Worm (Caenorhabditis elegans) whole organism, midembryonic: ENCODE data around the gene faah-4.
"Not testable (repeated sequence)": the region's sequence is repeated elsewhere in the genome, so short reads cannot be mapped to it uniquely, and the experiment has no call there.

Source experiments
- T22C8.4 ChIP-seq: fragments of 200-800 bp; sonication (Bioruptor generic); IDR thresholded peaks from 2 replicates; pipeline ENCODE4 v1.3.6; 2022; ENCODE audit warnings: missing genetic modification characterization, missing compliant biosample characterization
- cog-1 ChIP-seq: sonication (generic microtip); optimal IDR thresholded peaks from 2 replicates; lab custom pipeline; 2016; ENCODE audit warnings: missing genetic modification characterization, missing compliant biosample characterization
- flt-1 ChIP-seq: fragments of 200-800 bp; sonication (Bioruptor generic); IDR thresholded peaks from 2 replicates; pipeline ENCODE4 v1.3.6; 2022; ENCODE audit warnings: missing genetic modification characterization, missing compliant biosample characterization
- klf-2 ChIP-seq: fragments of 200-800 bp; sonication (Bioruptor generic); conservative IDR thresholded peaks from 2 replicates; pipeline ENCODE4 v1.3.6; 2022; ENCODE audit warnings: missing genetic modification reagents, missing genetic modification characterization, missing compliant biosample characterization
- med-1 ChIP-seq: sonication (generic microtip); optimal IDR thresholded peaks from 2 replicates; lab custom pipeline; 2017; ENCODE audit warnings: missing genetic modification characterization, mild to moderate bottlenecking, missing compliant biosample characterization, antibody characterized with exemption, missing genetic modification reagents; ENCODE audit not compliant: insufficient read depth
- ref-1 ChIP-seq: fragments of 200-800 bp; sonication (Bioruptor generic); conservative IDR thresholded peaks from 2 replicates; pipeline ENCODE4 v1.3.6; 2022; ENCODE audit warnings: missing genetic modification reagents, missing genetic modification characterization, missing compliant biosample characterization
- tab-1 ChIP-seq: fragments of 200-800 bp; sonication (Bioruptor generic); IDR thresholded peaks from 2 replicates; pipeline ENCODE4 v1.3.6; 2022; ENCODE audit warnings: missing genetic modification characterization, missing compliant biosample characterization
- ztf-23 ChIP-seq: fragments of 200-800 bp; sonication (Bioruptor generic); IDR thresholded peaks from 2 replicates; pipeline ENCODE4 v1.3.6; 2022; ENCODE audit warnings: missing genetic modification reagents, missing genetic modification characterization, missing compliant biosample characterization
- ztf-29 ChIP-seq: fragments of 200-800 bp; sonication (Bioruptor generic); IDR thresholded peaks from 2 replicates; pipeline ENCODE4 v1.3.6; 2022; ENCODE audit warnings: missing genetic modification reagents, missing genetic modification characterization, missing compliant biosample characterization

Gene faah-4

ce11 chrIII:11898169-11898568 is 11.5 kb downstream of the faah-4 start, which contains the start of gene tsen-2:
TSS of gene tsen-2 (minus strand) at chrIII:11898269.
- TF ChIP-seq ref-1 (no peak), med-1 (GFP tag; lab: Kevin White, UChicago) (no peak), T22C8.4 (GFP tag; lab: Robert Waterston, UW) (no peak), flt-1 (GFP tag; lab: Robert Waterston, UW) (no peak), ztf-29 (no peak), cog-1 (no peak), tab-1 (GFP tag; lab: Robert Waterston, UW) (no peak), klf-2 (GFP tag; lab: Robert Waterston, UW) (no peak), ztf-23 (GFP tag; lab: Robert Waterston, UW) (no peak)

DNA sequence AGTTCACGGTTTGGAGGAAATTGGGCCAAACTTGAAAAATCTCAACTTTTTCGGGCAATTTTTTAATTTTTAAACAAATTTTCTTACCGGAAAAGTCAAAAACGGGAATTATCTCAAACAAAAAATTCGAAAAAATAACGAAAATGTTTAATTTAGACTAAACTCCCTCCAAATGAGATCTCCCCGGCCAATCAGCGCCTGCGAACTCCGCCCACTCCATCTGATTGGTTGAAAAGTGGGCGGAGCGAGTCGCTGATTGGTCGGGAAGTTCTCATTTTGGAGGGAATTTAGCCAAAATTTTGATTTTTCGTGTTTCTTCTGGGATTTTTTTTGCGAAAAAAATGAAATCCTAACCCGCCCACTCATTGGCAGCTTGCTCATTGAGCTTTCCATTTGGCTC is 13.0 kb downstream of the faah-4 start:
- TF ChIP-seq cog-1: no peak
- TF ChIP-seq T22C8.4 (GFP tag; lab: Robert Waterston, UW): no peak
- no peak for TF ChIP-seq klf-2 (GFP tag; lab: Robert Waterston, UW)
- no peak for TF ChIP-seq med-1 (GFP tag; lab: Kevin White, UChicago)
- TF ChIP-seq tab-1 (GFP tag; lab: Robert Waterston, UW): no peak
- no peak for TF ChIP-seq ztf-29
- TF ChIP-seq flt-1 (GFP tag; lab: Robert Waterston, UW): no peak
- no peak for TF ChIP-seq ztf-23 (GFP tag; lab: Robert Waterston, UW)
- TF ChIP-seq ref-1: no peak

DNA sequence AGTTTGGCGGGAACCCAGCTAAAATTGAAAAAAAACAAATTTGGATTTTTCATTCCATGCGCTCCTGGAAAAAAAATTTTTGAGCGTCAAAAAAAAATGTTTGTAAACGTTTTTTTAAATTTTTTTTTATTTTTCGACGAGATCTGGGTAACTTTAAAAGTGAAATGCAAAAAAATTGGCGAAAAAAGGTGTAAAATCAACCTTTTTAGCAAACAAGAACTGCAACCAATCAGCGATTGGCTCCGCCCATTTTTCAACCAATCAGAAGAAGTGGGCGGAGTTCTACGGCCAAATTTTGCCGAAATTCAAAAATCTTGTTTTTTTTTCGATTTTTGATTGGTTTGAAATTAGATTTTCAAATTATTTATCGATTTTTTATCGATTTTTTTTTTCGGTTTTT is 14.2 kb downstream of the faah-4 start:
- TF ChIP-seq ztf-29 (no peak), klf-2 (GFP tag; lab: Robert Waterston, UW) (no peak), cog-1 (no peak), ztf-23 (GFP tag; lab: Robert Waterston, UW) (no peak), flt-1 (GFP tag; lab: Robert Waterston, UW) (no peak), tab-1 (GFP tag; lab: Robert Waterston, UW) (no peak), T22C8.4 (GFP tag; lab: Robert Waterston, UW) (no peak), ref-1 (no peak)

DNA sequence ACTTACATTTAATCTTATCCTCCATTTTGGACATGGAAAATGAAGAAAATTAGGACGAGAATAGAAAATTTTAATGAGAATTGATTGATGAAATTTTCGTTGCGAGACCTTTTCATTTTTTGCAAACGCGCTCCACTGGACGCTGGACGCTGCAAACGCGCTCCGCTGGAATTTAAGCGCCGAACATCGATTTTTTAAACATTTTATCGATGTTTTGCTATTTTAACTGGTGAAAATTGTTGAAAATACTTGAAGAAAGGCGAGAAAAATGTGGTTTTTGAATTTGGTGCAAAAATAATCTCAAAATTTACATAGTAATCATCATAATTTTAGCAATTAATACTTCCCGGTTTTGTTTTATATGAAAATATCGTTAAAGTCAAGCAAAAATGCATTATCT is 16.7 kb downstream of the faah-4 start, which contains the start of gene Y56A3A.41:
Y56A3A.41 (minus strand) TSS at position 101 of the 400 bp plus-strand sequence.
- TF ChIP-seq ztf-23 (GFP tag; lab: Robert Waterston, UW) (no peak), ref-1 (no peak), med-1 (GFP tag; lab: Kevin White, UChicago) (no peak), klf-2 (GFP tag; lab: Robert Waterston, UW) (no peak), flt-1 (GFP tag; lab: Robert Waterston, UW) (no peak), tab-1 (GFP tag; lab: Robert Waterston, UW) (no peak), T22C8.4 (GFP tag; lab: Robert Waterston, UW) (no peak), ztf-29 (no peak), cog-1 (no peak)

- TF ChIP-seq cog-1 (no peak), klf-2 (GFP tag; lab: Robert Waterston, UW) (no peak), ztf-29 (no peak), flt-1 (GFP tag; lab: Robert Waterston, UW) (no peak), T22C8.4 (GFP tag; lab: Robert Waterston, UW) (no peak), ref-1 (no peak), tab-1 (GFP tag; lab: Robert Waterston, UW) (no peak), ztf-23 (GFP tag; lab: Robert Waterston, UW) (no peak), med-1 (GFP tag; lab: Kevin White, UChicago) (no peak)
Observed at ce11 chrIII:11891335-11891734, 18.3 kb downstream of the faah-4 start, which contains the start of gene faah-5. TSS of gene faah-5 (minus strand) at chrIII:11891435.

DNA sequence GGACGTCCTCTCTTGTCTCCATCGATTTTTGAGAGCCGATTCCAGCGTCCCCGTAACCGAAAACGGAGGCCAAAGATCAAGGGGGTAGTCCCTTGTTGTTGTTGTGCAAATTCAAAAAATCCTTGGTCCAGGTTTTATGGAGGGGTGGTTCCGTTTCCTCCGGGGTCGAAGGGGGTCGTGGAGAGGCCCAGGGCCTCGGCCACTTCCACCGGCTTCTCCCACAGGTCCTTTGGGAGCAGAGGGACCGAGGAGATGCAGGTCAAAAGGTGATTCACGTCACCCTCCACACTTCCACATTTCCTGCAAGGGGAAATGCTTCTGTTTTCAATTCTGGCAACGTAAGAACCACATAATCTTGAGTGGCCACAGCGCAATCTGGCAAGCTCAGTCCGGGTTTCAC is 26.0 kb downstream of the faah-4 start, which contains the start of gene fbxb-22:
fbxb-22 (minus strand) TSS at position 61 of the 400 bp plus-strand sequence.
- not testable (repeated sequence) for TF ChIP-seq med-1 (GFP tag; lab: Kevin White, UChicago); ztf-29; flt-1 (GFP tag; lab: Robert Waterston, UW)

DNA sequence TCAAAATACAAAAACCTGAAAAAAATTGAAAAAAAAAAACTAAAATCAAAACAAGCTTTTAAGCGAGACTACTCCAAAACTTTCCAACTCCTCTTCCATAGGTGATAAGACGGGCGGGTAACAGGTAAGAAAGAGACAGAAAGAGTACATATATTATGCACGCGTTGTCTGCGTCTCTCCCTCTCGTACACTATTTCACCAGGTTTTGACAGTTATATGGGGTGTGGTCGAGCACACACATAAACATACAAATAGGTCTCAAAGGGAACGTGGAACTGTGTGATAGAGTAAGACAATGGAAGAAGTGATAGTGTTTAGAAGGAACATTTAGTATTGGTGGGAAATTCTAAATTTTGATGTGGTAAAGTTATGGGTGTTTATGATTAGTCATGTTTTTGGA is 28.1 kb downstream of the faah-4 start:
- TF ChIP-seq flt-1 (GFP tag; lab: Robert Waterston, UW): no peak
- no peak for TF ChIP-seq klf-2 (GFP tag; lab: Robert Waterston, UW)
- TF ChIP-seq tab-1 (GFP tag; lab: Robert Waterston, UW): no peak
- no peak for TF ChIP-seq ref-1
- TF ChIP-seq ztf-23 (GFP tag; lab: Robert Waterston, UW): no peak
- no peak for TF ChIP-seq T22C8.4 (GFP tag; lab: Robert Waterston, UW)
- TF ChIP-seq cog-1: no peak
- no peak for TF ChIP-seq med-1 (GFP tag; lab: Kevin White, UChicago)
- TF ChIP-seq ztf-29: no peak

DNA sequence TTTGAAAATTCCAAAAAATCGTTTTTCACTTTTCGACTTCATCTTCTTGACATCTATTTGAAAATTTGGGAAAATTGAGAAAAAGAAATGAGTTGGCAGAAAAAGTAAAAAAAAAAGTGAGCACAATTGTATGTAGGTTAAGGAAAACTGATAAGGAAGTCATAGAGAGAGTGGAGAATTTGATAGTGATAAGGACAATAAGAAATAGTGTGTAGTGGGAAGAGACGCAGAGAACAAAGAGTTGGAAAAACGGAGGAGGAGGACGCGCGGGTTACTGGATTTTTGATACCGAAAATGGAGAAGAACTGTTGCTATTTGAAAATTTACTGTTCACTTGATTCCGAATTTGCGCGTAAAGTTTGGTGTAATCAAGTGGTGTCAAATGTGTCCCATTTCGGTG is 30.9 kb downstream of the faah-4 start, which contains the start of gene Y56A3A.6:
Y56A3A.6 (minus strand) TSS at position 53 of the 400 bp plus-strand sequence.
- TF ChIP-seq tab-1 (GFP tag; lab: Robert Waterston, UW) (no peak), cog-1 (no peak), med-1 (GFP tag; lab: Kevin White, UChicago) (no peak), T22C8.4 (GFP tag; lab: Robert Waterston, UW) (no peak)

ce11 chrIII:11876130-11876529 is 33.5 kb downstream of the faah-4 start:
- TF ChIP-seq tab-1 (GFP tag; lab: Robert Waterston, UW) (0 out of 2 replicates have a peak, but pooled peaks have one; percentile 27), cog-1 (no peak)

- no peak for TF ChIP-seq tab-1 (GFP tag; lab: Robert Waterston, UW)
- no peak for TF ChIP-seq ztf-23 (GFP tag; lab: Robert Waterston, UW)
- TF ChIP-seq cog-1: no peak
- TF ChIP-seq flt-1 (GFP tag; lab: Robert Waterston, UW): no peak
- no peak for TF ChIP-seq ztf-29
- no peak for TF ChIP-seq T22C8.4 (GFP tag; lab: Robert Waterston, UW)
- no peak for TF ChIP-seq klf-2 (GFP tag; lab: Robert Waterston, UW)
- no peak for TF ChIP-seq med-1 (GFP tag; lab: Kevin White, UChicago)
- no peak for TF ChIP-seq ref-1
Observed at ce11 chrIII:11874242-11874641, 35.4 kb downstream of the faah-4 start.
